Fruit fly (Drosophila melanogaster): ENCODE measurements around the gene CG12017.
A peak's percentile ranks its signal among the peaks of the same experiment; 100 is the strongest.

Gene CG12017

DNA sequence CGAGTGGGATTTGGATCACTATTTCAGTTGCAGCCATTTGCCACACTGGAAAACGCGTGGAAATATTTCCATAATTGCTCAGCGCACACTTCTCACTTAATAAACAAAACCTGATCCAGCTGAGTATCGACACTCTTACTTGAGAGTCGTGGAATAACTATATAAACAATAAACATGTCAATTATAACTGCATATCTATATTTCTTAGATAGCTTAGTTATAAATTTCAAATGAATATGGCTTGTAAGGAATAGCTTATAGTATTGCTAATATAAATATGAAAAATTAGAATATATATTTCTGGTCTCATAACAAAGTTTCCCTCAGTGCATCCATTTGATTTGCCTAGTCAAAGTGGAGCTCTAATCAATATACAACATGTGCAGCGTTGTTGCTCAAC, 3.2 kb downstream of the CG12017 start:
- TF ChIP-seq CG33017 (tag; optimal IDR thresholded peaks at IDR 0.05) (no peak), tj (GFP tag; optimal IDR thresholded peaks at IDR 0.05) (no peak), cnc (optimal IDR thresholded peaks at IDR 0.05) (no peak), ovo (GFP tag; optimal IDR thresholded peaks at IDR 0.05) (no peak), Mnt (GFP tag; optimal IDR thresholded peaks at IDR 0.05) (no peak), CG1620 (GFP tag; optimal IDR thresholded peaks at IDR 0.05) (no peak), CG14711 (tag; optimal IDR thresholded peaks at IDR 0.05) (no peak), CG12768 (GFP tag; optimal IDR thresholded peaks at IDR 0.05) (no peak), toe (GFP tag; optimal IDR thresholded peaks at IDR 0.05) (no peak), CG7101 (tag; optimal IDR thresholded peaks at IDR 0.05) (no peak), pad (GFP tag; optimal IDR thresholded peaks at IDR 0.05) (no peak), Clk (GFP tag; optimal IDR thresholded peaks at IDR 0.05) (no peak), cic (GFP tag; optimal IDR thresholded peaks at IDR 0.05) (no peak)

DNA sequence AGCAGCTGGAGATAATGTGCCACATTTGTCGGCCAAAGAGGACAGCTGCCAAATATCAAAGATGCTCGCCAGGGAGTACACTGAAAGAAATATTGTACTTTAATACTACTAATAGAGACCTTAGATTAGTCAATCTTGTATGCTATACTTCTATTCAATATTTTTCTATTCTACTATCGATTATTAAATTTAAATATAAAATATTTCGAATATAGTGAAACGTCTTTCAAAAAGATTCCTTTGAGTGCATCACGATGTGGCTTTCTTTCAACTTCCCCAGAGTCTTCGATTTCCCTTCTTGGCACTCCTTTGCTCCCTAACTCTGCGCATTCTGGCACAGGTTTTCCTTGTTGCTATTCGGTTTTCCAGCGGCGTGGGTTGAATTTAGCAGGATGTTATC, 4.9 kb downstream of the CG12017 start:
- TF ChIP-seq kay (GFP tag; ENCODE audit: borderline replicate concordance) (no peak), cic (GFP tag; optimal IDR thresholded peaks at IDR 0.05) (no peak), Hr96 (GFP tag; optimal IDR thresholded peaks at IDR 0.05) (no peak), bab1 (GFP tag; optimal IDR thresholded peaks at IDR 0.05) (no peak), CG11617 (GFP tag; optimal IDR thresholded peaks at IDR 0.05) (no peak), Mnt (GFP tag; optimal IDR thresholded peaks at IDR 0.05) (no peak), toe (GFP tag; optimal IDR thresholded peaks at IDR 0.05) (no peak), tj (GFP tag; optimal IDR thresholded peaks at IDR 0.05) (no peak), CG5204 (GFP tag; optimal IDR thresholded peaks at IDR 0.05) (no peak)

DNA sequence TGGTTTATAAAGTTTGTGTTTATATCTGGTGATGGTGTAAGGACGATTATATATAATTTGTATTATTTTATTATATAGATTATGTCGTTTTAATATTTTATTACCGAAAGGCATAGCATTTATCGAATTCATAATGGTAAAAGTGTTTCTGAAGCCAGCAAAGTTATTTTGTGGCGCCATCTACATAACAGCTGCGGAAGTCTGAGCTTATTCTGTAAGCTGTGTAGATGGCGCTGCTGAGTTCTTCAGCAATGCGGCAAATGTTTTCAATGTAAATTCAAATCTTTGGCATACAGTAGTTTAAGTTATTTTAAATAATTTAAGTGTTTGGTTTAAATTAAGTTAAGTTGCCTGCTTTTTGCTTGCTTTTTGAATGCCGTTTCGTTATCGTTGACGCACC, 8.4 kb downstream of the CG12017 start:
- no peak for TF ChIP-seq ovo (GFP tag; optimal IDR thresholded peaks at IDR 0.05)
- peak; percentile 39 for TF ChIP-seq kay (GFP tag; ENCODE audit: borderline replicate concordance)
- TF ChIP-seq toe (GFP tag; optimal IDR thresholded peaks at IDR 0.05) = no peak
- no peak for TF ChIP-seq cic (GFP tag; optimal IDR thresholded peaks at IDR 0.05)
- no peak for TF ChIP-seq Clk (GFP tag; optimal IDR thresholded peaks at IDR 0.05)
- TF ChIP-seq CG5204 (GFP tag; optimal IDR thresholded peaks at IDR 0.05) = no peak
- no peak for TF ChIP-seq CG14711 (tag; optimal IDR thresholded peaks at IDR 0.05)
- no peak for TF ChIP-seq bab1 (GFP tag; optimal IDR thresholded peaks at IDR 0.05)
- no peak for TF ChIP-seq CG12768 (GFP tag; optimal IDR thresholded peaks at IDR 0.05)

DNA sequence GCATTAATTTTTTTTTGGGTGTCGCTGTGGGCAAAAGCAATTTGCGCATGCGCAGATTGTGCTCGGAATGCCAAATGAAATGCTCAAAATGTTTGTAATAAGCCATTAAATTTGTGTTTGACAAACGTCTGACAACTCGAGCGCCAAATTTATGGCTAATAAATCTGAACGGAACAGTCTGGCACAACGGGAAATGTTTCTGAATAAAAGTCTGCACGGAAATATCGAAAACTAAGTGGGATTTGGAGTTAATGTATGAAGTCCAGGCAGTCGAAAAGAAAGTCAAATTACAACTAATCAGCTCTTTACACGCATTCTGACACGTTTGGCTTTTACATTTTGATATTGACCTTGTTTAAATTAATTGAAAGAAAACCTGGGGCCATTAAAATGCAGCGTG, 11.1 kb downstream of the CG12017 start, which contains the start of gene CG12009:
Gene CG12009 (plus strand): TSS at position 301 of the 400 bp plus-strand sequence.
- TF ChIP-seq CG33017 (tag; optimal IDR thresholded peaks at IDR 0.05) = no peak
- no peak for TF ChIP-seq Crg-1 (GFP tag; optimal IDR thresholded peaks at IDR 0.05)
- TF ChIP-seq CG1620 (GFP tag; optimal IDR thresholded peaks at IDR 0.05) = no peak
- TF ChIP-seq CG12768 (GFP tag; optimal IDR thresholded peaks at IDR 0.05) = no peak
- TF ChIP-seq CG11617 (GFP tag; optimal IDR thresholded peaks at IDR 0.05) = no peak
- no peak for TF ChIP-seq toe (GFP tag; optimal IDR thresholded peaks at IDR 0.05)
- no peak for TF ChIP-seq pad (GFP tag; optimal IDR thresholded peaks at IDR 0.05)

DNA sequence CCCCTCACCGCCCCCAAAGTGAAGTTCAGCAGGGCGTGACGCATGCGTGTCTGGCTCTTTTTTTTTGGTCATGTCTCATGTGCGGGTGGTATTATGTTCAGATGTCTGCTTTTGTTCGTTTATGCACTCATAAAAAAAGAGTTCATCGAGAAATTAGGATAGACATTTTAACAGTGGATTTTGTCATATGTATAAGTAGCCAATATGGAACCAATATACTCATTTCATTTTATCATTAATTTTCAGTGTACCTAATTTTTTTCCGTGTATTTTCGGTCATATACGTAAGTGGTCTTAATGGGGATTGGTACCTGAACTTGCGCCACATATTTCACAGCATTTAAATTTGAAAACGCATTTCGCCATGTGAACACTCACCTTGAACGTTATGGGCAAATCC, 20.3 kb downstream of the CG12017 start:
- TF ChIP-seq Hr96 (GFP tag; optimal IDR thresholded peaks at IDR 0.05) (no peak), CG33017 (tag; optimal IDR thresholded peaks at IDR 0.05) (no peak), CG14711 (tag; optimal IDR thresholded peaks at IDR 0.05) (no peak), Crg-1 (GFP tag; optimal IDR thresholded peaks at IDR 0.05) (no peak), kay (GFP tag; ENCODE audit: borderline replicate concordance) (no peak), bab1 (GFP tag; optimal IDR thresholded peaks at IDR 0.05) (no peak), pad (GFP tag; optimal IDR thresholded peaks at IDR 0.05) (no peak), CG7045 (GFP tag; optimal IDR thresholded peaks at IDR 0.05) (no peak), CG11617 (GFP tag; optimal IDR thresholded peaks at IDR 0.05) (no peak), ovo (GFP tag; optimal IDR thresholded peaks at IDR 0.05) (no peak), toe (GFP tag; optimal IDR thresholded peaks at IDR 0.05) (no peak), CG7101 (tag; optimal IDR thresholded peaks at IDR 0.05) (no peak), CG5204 (GFP tag; optimal IDR thresholded peaks at IDR 0.05) (no peak), Clk (GFP tag; optimal IDR thresholded peaks at IDR 0.05) (no peak), CG1620 (GFP tag; optimal IDR thresholded peaks at IDR 0.05) (no peak), Mnt (GFP tag; optimal IDR thresholded peaks at IDR 0.05) (no peak), cic (GFP tag; optimal IDR thresholded peaks at IDR 0.05) (no peak), tj (GFP tag; optimal IDR thresholded peaks at IDR 0.05) (no peak), cnc (optimal IDR thresholded peaks at IDR 0.05) (no peak)

DNA sequence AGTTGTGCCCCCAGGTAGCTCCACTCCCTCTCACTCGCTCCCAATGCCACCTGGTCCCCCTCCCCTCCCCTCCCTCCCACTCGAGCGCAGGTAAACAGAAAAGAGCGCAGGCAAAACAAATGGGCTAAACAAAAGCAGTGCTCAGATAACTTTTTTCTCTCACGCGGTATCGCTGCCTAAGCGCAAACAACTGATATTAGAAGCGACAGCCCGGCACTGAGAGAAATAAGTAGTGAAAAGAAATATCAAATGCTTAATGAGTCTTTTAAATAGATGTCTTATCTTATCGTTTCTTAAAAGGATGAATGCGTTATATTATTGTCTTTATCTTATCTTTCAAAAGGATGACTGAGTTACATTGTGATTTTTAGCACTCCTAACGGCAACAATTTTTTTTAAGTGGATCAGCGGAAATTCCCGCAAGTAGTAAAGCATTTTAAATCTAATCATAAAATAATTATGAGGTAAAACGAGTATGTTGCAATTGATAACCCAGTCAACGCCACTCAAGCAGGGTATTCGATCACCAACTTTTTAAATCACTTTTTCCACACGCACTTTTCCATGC, 21.2 kb downstream of the CG12017 start:
- TF ChIP-seq pad (GFP tag; optimal IDR thresholded peaks at IDR 0.05) = peak; percentile 7
- peak; percentile 78 for TF ChIP-seq kay (GFP tag; ENCODE audit: borderline replicate concordance)
- no peak for TF ChIP-seq cnc (optimal IDR thresholded peaks at IDR 0.05)
- TF ChIP-seq CG1620 (GFP tag; optimal IDR thresholded peaks at IDR 0.05) = no peak
- TF ChIP-seq Mnt (GFP tag; optimal IDR thresholded peaks at IDR 0.05) = peak; percentile 22
- peak; percentile 78 for TF ChIP-seq CG11617 (GFP tag; optimal IDR thresholded peaks at IDR 0.05)
- TF ChIP-seq ovo (GFP tag; optimal IDR thresholded peaks at IDR 0.05) = no peak
- TF ChIP-seq tj (GFP tag; optimal IDR thresholded peaks at IDR 0.05) = peak; percentile 56
- peak; percentile 23 for TF ChIP-seq Clk (GFP tag; optimal IDR thresholded peaks at IDR 0.05)
- peak; percentile 12 for TF ChIP-seq Crg-1 (GFP tag; optimal IDR thresholded peaks at IDR 0.05)
- TF ChIP-seq CG14711 (tag; optimal IDR thresholded peaks at IDR 0.05) = peak; percentile 69
- peak; percentile 72 for TF ChIP-seq CG7101 (tag; optimal IDR thresholded peaks at IDR 0.05)
- peak; percentile 82 for TF ChIP-seq CG7045 (GFP tag; optimal IDR thresholded peaks at IDR 0.05)
- peak; percentile 80 for TF ChIP-seq CG33017 (tag; optimal IDR thresholded peaks at IDR 0.05)
- peak; percentile 57 for TF ChIP-seq toe (GFP tag; optimal IDR thresholded peaks at IDR 0.05)
- TF ChIP-seq CG12768 (GFP tag; optimal IDR thresholded peaks at IDR 0.05) = peak; percentile 49
- TF ChIP-seq Hr96 (GFP tag; optimal IDR thresholded peaks at IDR 0.05) = peak; percentile 69
- TF ChIP-seq cic (GFP tag; optimal IDR thresholded peaks at IDR 0.05) = peak; percentile 59
- peak; percentile 0 for TF ChIP-seq bab1 (GFP tag; optimal IDR thresholded peaks at IDR 0.05)
- TF ChIP-seq CG5204 (GFP tag; optimal IDR thresholded peaks at IDR 0.05) = peak; percentile 71
